Fruit fly (Drosophila melanogaster) whole organism, embryonic: ENCODE data around the gene CG5225.
A peak's percentile ranks its signal among the peaks of the same experiment; 100 is the strongest.

Experiments
- Atf6 ChIP-seq: fragments of 200-800 bp; sonication (Bioruptor generic); IDR thresholded peaks from 2 replicates; pipeline ENCODE4 v1.3.6; 2022; ENCODE audit warnings: missing biosample characterization, missing genetic modification characterization
- Bgb ChIP-seq: fragments of 200-800 bp; sonication (Bioruptor generic); IDR thresholded peaks from 2 replicates; pipeline ENCODE4 v1.3.6; 2022; ENCODE audit warnings: missing biosample characterization, missing genetic modification characterization; ENCODE audit not compliant: partially characterized antibody
- CG10209 ChIP-seq: fragments of 200-800 bp; sonication (Bioruptor generic); optimal IDR thresholded peaks from 3 replicates; lab custom pipeline; 2017; ENCODE audit warnings: missing biosample characterization, mild to moderate bottlenecking, missing genetic modification characterization, missing genetic modification reagents
- CG12299 ChIP-seq: fragments of 200-800 bp; sonication (Bioruptor generic); optimal IDR thresholded peaks from 2 replicates; lab custom pipeline; 2018; ENCODE audit warnings: missing biosample characterization, mild to moderate bottlenecking, missing genetic modification characterization
- CG1233 ChIP-seq: fragments of 200-800 bp; sonication (Bioruptor generic); optimal IDR thresholded peaks from 4 replicates; lab custom pipeline; 2018; ENCODE audit warnings: missing biosample characterization, mild to moderate bottlenecking, missing genetic modification characterization
- CG13287 ChIP-seq: fragments of 200-800 bp; sonication (Bioruptor generic); IDR thresholded peaks from 2 replicates; pipeline ENCODE4 v1.3.6; 2022; ENCODE audit warnings: missing biosample characterization, missing genetic modification characterization; ENCODE audit not compliant: partially characterized antibody
- CG15514 ChIP-seq: fragments of 200-800 bp; sonication (Bioruptor generic); optimal IDR thresholded peaks from 3 replicates; lab custom pipeline; 2017; ENCODE audit warnings: missing biosample characterization, missing genetic modification characterization, mild to moderate bottlenecking, moderate library complexity, missing genetic modification reagents
- CG17359 ChIP-seq: fragments of 200-800 bp; sonication (Bioruptor generic); optimal IDR thresholded peaks from 3 replicates; lab custom pipeline; 2018; ENCODE audit warnings: missing biosample characterization, mild to moderate bottlenecking, missing genetic modification characterization, moderate library complexity
- CG31365 ChIP-seq: fragments of 200-800 bp; sonication (Bioruptor generic); optimal IDR thresholded peaks from 2 replicates; lab custom pipeline; 2018; ENCODE audit warnings: missing biosample characterization, mild to moderate bottlenecking, missing genetic modification characterization
- CG31441 ChIP-seq: fragments of 200-800 bp; sonication (Bioruptor generic); IDR thresholded peaks from 2 replicates; pipeline ENCODE4 v1.3.6; 2022; ENCODE audit warnings: missing biosample characterization, missing genetic modification characterization
- CG3163 ChIP-seq: fragments of 200-800 bp; sonication (Bioruptor generic); optimal IDR thresholded peaks from 3 replicates; lab custom pipeline; 2016; ENCODE audit warnings: missing biosample characterization, missing genetic modification characterization
- CG3847 ChIP-seq: fragments of 200-800 bp; sonication (Bioruptor generic); IDR thresholded peaks from 2 replicates; pipeline ENCODE4 v1.3.6; 2022; ENCODE audit warnings: missing biosample characterization, missing genetic modification characterization
- CG4282 ChIP-seq: fragments of 200-800 bp; sonication (Bioruptor generic); optimal IDR thresholded peaks from 2 replicates; lab custom pipeline; 2016; ENCODE audit warnings: missing biosample characterization, missing genetic modification characterization
- CG43689 ChIP-seq: fragments of 200-800 bp; sonication (Bioruptor generic); IDR thresholded peaks from 2 replicates; pipeline ENCODE4 v1.3.6; 2022; ENCODE audit warnings: missing biosample characterization, missing genetic modification characterization
- CG4424 ChIP-seq: fragments of 200-800 bp; sonication (Bioruptor generic); optimal IDR thresholded peaks from 3 replicates; lab custom pipeline; 2016; ENCODE audit warnings: missing biosample characterization, missing genetic modification characterization
- CG4820 ChIP-seq: fragments of 200-800 bp; sonication (Bioruptor generic); optimal IDR thresholded peaks from 3 replicates; lab custom pipeline; 2016; ENCODE audit warnings: missing biosample characterization, missing genetic modification characterization
- CG6175 ChIP-seq: fragments of 200-800 bp; sonication (Bioruptor generic); IDR thresholded peaks from 3 replicates; pipeline ENCODE4 v1.3.6; 2022; ENCODE audit warnings: missing biosample characterization, missing genetic modification characterization
- CG8359 ChIP-seq: fragments of 200-800 bp; sonication (Bioruptor generic); optimal IDR thresholded peaks from 2 replicates; lab custom pipeline; 2017; ENCODE audit warnings: missing biosample characterization, mild to moderate bottlenecking, missing genetic modification characterization, borderline replicate concordance
- Dbx ChIP-seq: fragments of 200-800 bp; sonication (Bioruptor generic); IDR thresholded peaks from 3 replicates; pipeline ENCODE4 v1.3.6; 2022; ENCODE audit warnings: missing biosample characterization, missing genetic modification characterization
- Dp ChIP-seq: fragments of 200-800 bp; sonication (Bioruptor generic); optimal IDR thresholded peaks from 2 replicates; lab custom pipeline; 2018; ENCODE audit warnings: missing biosample characterization, mild to moderate bottlenecking, missing genetic modification characterization, moderate library complexity
- Fer3 ChIP-seq: fragments of 200-800 bp; sonication (Bioruptor generic); optimal IDR thresholded peaks from 2 replicates; lab custom pipeline; 2018; ENCODE audit warnings: missing biosample characterization, mild to moderate bottlenecking, missing genetic modification characterization, moderate library complexity
- GATAe ChIP-seq: fragments of 200-800 bp; sonication (Bioruptor generic); conservative IDR thresholded peaks from 2 replicates; pipeline ENCODE4 v1.3.6; 2022; ENCODE audit warnings: missing biosample characterization, missing genetic modification characterization
- Hmr ChIP-seq: fragments of 200-800 bp; sonication (Bioruptor generic); optimal IDR thresholded peaks from 3 replicates; lab custom pipeline; 2017; ENCODE audit warnings: mild to moderate bottlenecking, missing biosample characterization, missing genetic modification reagents, missing genetic modification characterization
- MESR4 ChIP-seq: fragments of 200-800 bp; sonication (Bioruptor generic); optimal IDR thresholded peaks from 2 replicates; lab custom pipeline; 2018; ENCODE audit warnings: missing biosample characterization, mild to moderate bottlenecking, missing genetic modification characterization, moderate library complexity
- Med ChIP-seq: fragments of 200-800 bp; sonication (Bioruptor generic); peaks from one replicate; lab custom pipeline; 2016; ENCODE audit warnings: missing biosample characterization, missing genetic modification characterization, mild to moderate bottlenecking, inconsistent platforms, moderate library complexity
- Taf1 ChIP-seq: fragments of 200-800 bp; sonication (Bioruptor generic); IDR thresholded peaks from 2 replicates; pipeline ENCODE4 v1.3.6; 2022; ENCODE audit warnings: missing biosample characterization, missing genetic modification characterization
- Trl ChIP-seq, 3 experiments: fragments of >200 bp in 2 of 3; fragments of 200-800 bp in 1 of 3; sonication (Bioruptor generic) in 1 of 3; optimal IDR thresholded peaks; 2 replicates in 1 of 3; 3 replicates in 2 of 3; lab custom pipeline; 2016 to 2017; ENCODE audit warnings: missing biosample characterization in 1 of 3, missing genetic modification characterization in 1 of 3
- amos ChIP-seq: fragments of 200-800 bp; sonication (Bioruptor generic); IDR thresholded peaks from 2 replicates; pipeline ENCODE4 v1.3.6; 2022; ENCODE audit warnings: missing biosample characterization, missing genetic modification characterization; ENCODE audit not compliant: partially characterized antibody
- ase ChIP-seq: fragments of 200-800 bp; sonication (Bioruptor generic); IDR thresholded peaks from 3 replicates; pipeline ENCODE4 v1.3.6; 2022; ENCODE audit warnings: missing biosample characterization, missing genetic modification characterization
- bcd ChIP-seq: fragments of 200-800 bp; sonication (Bioruptor generic); optimal IDR thresholded peaks from 2 replicates; lab custom pipeline; 2017; ENCODE audit warnings: missing biosample characterization, mild to moderate bottlenecking, missing genetic modification characterization
- br ChIP-seq: fragments of >200 bp; optimal IDR thresholded peaks from 2 replicates; lab custom pipeline; 2017
- caup ChIP-seq: fragments of 200-800 bp; sonication (Bioruptor generic); optimal IDR thresholded peaks from 3 replicates; lab custom pipeline; 2017; ENCODE audit warnings: missing biosample characterization, mild to moderate bottlenecking, missing genetic modification characterization, moderate library complexity; ENCODE audit not compliant: severe bottlenecking
- chm ChIP-seq: fragments of 200-800 bp; sonication (Bioruptor generic); IDR thresholded peaks from 2 replicates; pipeline ENCODE4 v1.3.6; 2022; ENCODE audit warnings: missing biosample characterization, missing genetic modification characterization
- corto ChIP-seq: fragments of 200-800 bp; sonication (Bioruptor generic); optimal IDR thresholded peaks from 2 replicates; lab custom pipeline; 2016; ENCODE audit warnings: missing biosample characterization, mild to moderate bottlenecking, missing genetic modification characterization, moderate library complexity
- gsb-n ChIP-seq: fragments of 200-800 bp; sonication (Bioruptor generic); optimal IDR thresholded peaks from 3 replicates; lab custom pipeline; 2018; ENCODE audit warnings: missing biosample characterization, mild to moderate bottlenecking, missing genetic modification characterization
- jumu ChIP-seq: fragments of 200-800 bp; sonication (Bioruptor generic); optimal IDR thresholded peaks from 3 replicates; lab custom pipeline; 2016; ENCODE audit warnings: missing biosample characterization, missing genetic modification characterization
- kni ChIP-seq: fragments of 200-800 bp; sonication (Bioruptor generic); optimal IDR thresholded peaks from 3 replicates; lab custom pipeline; 2017; ENCODE audit warnings: mild to moderate bottlenecking, missing biosample characterization, missing genetic modification reagents, missing genetic modification characterization
- knrl ChIP-seq: fragments of 200-800 bp; sonication (Bioruptor generic); IDR thresholded peaks from 3 replicates; pipeline ENCODE4 v1.3.6; 2022; ENCODE audit warnings: missing biosample characterization, missing genetic modification characterization; ENCODE audit not compliant: partially characterized antibody
- maf-S ChIP-seq: fragments of 200-800 bp; sonication (Bioruptor generic); optimal IDR thresholded peaks from 2 replicates; lab custom pipeline; 2016; ENCODE audit warnings: missing biosample characterization, missing genetic modification characterization
- pb ChIP-seq: fragments of 200-800 bp; sonication (Bioruptor generic); optimal IDR thresholded peaks from 3 replicates; lab custom pipeline; 2016; ENCODE audit warnings: missing biosample characterization, missing genetic modification characterization
- pho ChIP-seq: fragments of 200-800 bp; sonication (Bioruptor generic); optimal IDR thresholded peaks from 2 replicates; lab custom pipeline; 2016; ENCODE audit warnings: missing biosample characterization, missing genetic modification characterization
- prd ChIP-seq, 3 experiments: fragments of >200 bp in 2 of 3; fragments of 200-800 bp in 1 of 3; sonication (Bioruptor generic) in 1 of 3; optimal IDR thresholded peaks in 2 of 3; IDR thresholded peaks in 1 of 3; 2 replicates in 2 of 3; 3 replicates in 1 of 3; pipeline versions ENCODE4 v1.3.6 to Lab custom; 2017 to 2022; ENCODE audit warnings: missing biosample characterization in 1 of 3, missing genetic modification characterization in 1 of 3
- pum ChIP-seq: fragments of 200-800 bp; sonication (Bioruptor generic); optimal IDR thresholded peaks from 2 replicates; lab custom pipeline; 2016; ENCODE audit warnings: missing biosample characterization, missing genetic modification characterization
- ranshi ChIP-seq: fragments of 200-800 bp; sonication (Bioruptor generic); IDR thresholded peaks from 2 replicates; pipeline ENCODE4 v1.3.6; 2022; ENCODE audit warnings: missing biosample characterization, missing genetic modification characterization
- scrt ChIP-seq: fragments of 200-800 bp; sonication (Bioruptor generic); optimal IDR thresholded peaks from 2 replicates; lab custom pipeline; 2018; ENCODE audit warnings: missing biosample characterization, mild to moderate bottlenecking, missing genetic modification characterization, moderate library complexity
- seq ChIP-seq: fragments of 200-800 bp; sonication (Bioruptor generic); IDR thresholded peaks from 2 replicates; pipeline ENCODE4 v1.3.6; 2022; ENCODE audit warnings: missing biosample characterization, missing genetic modification characterization
- shn ChIP-seq: fragments of 200-800 bp; sonication (Bioruptor generic); optimal IDR thresholded peaks from 3 replicates; lab custom pipeline; 2016; ENCODE audit warnings: missing biosample characterization, missing genetic modification characterization
- zfh1 ChIP-seq: fragments of 200-800 bp; sonication (Bioruptor generic); IDR thresholded peaks from 3 replicates; pipeline ENCODE4 v1.3.6; 2022; ENCODE audit warnings: missing biosample characterization, missing genetic modification characterization

Gene CG5225

DNA sequence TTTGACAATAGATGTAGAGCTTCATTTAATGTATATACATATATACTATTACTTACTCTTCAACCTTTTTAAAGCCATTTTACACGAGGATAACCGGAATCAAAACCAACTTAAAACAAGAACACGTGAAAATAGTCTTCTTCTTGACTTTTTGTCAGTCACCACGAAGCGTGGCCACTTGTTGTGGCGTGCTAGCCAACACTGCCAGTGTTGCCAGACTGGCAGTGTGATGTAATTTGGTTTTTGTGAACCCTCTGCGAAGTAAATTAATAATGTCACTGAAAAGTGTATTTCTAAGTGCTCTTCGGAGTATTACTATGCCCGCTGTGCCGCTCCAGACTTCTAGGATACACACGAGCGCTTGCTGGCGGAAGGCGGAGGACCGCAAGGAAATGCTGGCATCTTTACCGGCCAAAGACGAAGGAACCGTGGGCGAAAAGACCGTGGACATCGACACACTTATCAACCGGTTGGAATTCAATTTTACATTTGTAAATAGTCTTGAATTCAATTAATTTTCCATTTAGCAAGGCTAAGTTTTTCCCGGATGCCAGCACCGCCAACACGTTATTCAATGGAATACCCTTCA, 44.1 kb downstream of the CG5225 start, which contains the start of the genes Ns1 and mRpS11 (continued):
- TF ChIP-seq prd (optimal IDR thresholded peaks at IDR 0.05; lab: Kevin White, UChicago): no peak
- peak; percentile 43; the same call in 1 of the 3 replicates for TF ChIP-seq prd (GFP tag; IDR thresholded peaks at IDR 0.05; lab: Robert Waterston, UW)
- peak; percentile 57; the same call in 1 of the 2 replicates for TF ChIP-seq CG13287 (GFP tag; lab: Robert Waterston, UW)
- TF ChIP-seq Atf6 (GFP tag; lab: Robert Waterston, UW): 0 out of 2 replicates have a peak, but pooled peaks have one; percentile 7
- peak; percentile 61; the same call in 2 of the 3 replicates for TF ChIP-seq Dbx (GFP tag; lab: Robert Waterston, UW)
- TF ChIP-seq bcd (GFP tag; lab: Kevin White, UChicago): peak; percentile 14
- peak; percentile 39 for TF ChIP-seq Hmr
- TF ChIP-seq seq: 0 out of 2 replicates have a peak, but pooled peaks have one; percentile 15
- peak; percentile 19 for TF ChIP-seq Fer3 (tag; lab: Kevin White, UChicago)
- no peak for TF ChIP-seq CG10209 (GFP tag; lab: Kevin White, UChicago)
- TF ChIP-seq br (lab: Kevin White, UChicago): no peak
- TF ChIP-seq maf-S (GFP tag; lab: Kevin White, UChicago): no peak
- no peak for TF ChIP-seq Trl (optimal IDR thresholded peaks at IDR 0.05; lab: Kevin White, UChicago)
- TF ChIP-seq Trl (GFP tag; optimal IDR thresholded peaks at IDR 0.05; lab: Kevin White, UChicago): peak; percentile 39
- TF ChIP-seq CG17359 (tag; lab: Kevin White, UChicago): peak; percentile 2
- no peak for TF ChIP-seq CG43689
- peak; percentile 30; the same call in 1 of the 3 replicates for TF ChIP-seq knrl
- peak; percentile 37 for TF ChIP-seq CG4424 (GFP tag; lab: Kevin White, UChicago)
- no peak for TF ChIP-seq GATAe (GFP tag; lab: Robert Waterston, UW)
- TF ChIP-seq ranshi (GFP tag; lab: Robert Waterston, UW): peak; percentile 45; the same call in 1 of the 2 replicates
- TF ChIP-seq gsb-n (tag; lab: Kevin White, UChicago): peak; percentile 30
- peak; percentile 23 for TF ChIP-seq CG12299 (tag; lab: Kevin White, UChicago)
- peak; percentile 24 for TF ChIP-seq pho
- TF ChIP-seq Med: peak; percentile 94
- peak; percentile 54 for TF ChIP-seq caup (GFP tag; lab: Kevin White, UChicago)
- peak; percentile 0 for TF ChIP-seq CG4820 (GFP tag; lab: Kevin White, UChicago)
- peak; percentile 36; the same call in 1 of the 2 replicates for TF ChIP-seq amos (GFP tag; lab: Robert Waterston, UW)
- TF ChIP-seq CG3163: peak; percentile 15
- peak; percentile 30 for TF ChIP-seq shn (GFP tag; lab: Kevin White, UChicago)
- no peak for TF ChIP-seq CG6175 (GFP tag; lab: Robert Waterston, UW)
- TF ChIP-seq ase: no peak
- no peak for TF ChIP-seq Taf1 (GFP tag; lab: Robert Waterston, UW)
- TF ChIP-seq Dp (GFP tag; lab: Kevin White, UChicago): peak; percentile 34
- peak; percentile 95 for TF ChIP-seq scrt (GFP tag; lab: Kevin White, UChicago)
- TF ChIP-seq pb (GFP tag; lab: Kevin White, UChicago): peak; percentile 2
- TF ChIP-seq chm: peak; percentile 50; the same call in 1 of the 2 replicates
- TF ChIP-seq CG31365: no peak
- TF ChIP-seq MESR4 (GFP tag; lab: Kevin White, UChicago): peak; percentile 96
- no peak for TF ChIP-seq CG31441 (GFP tag; lab: Robert Waterston, UW)
- peak; percentile 38 for TF ChIP-seq CG4282 (GFP tag; lab: Kevin White, UChicago)
- TF ChIP-seq corto (GFP tag; lab: Kevin White, UChicago): no peak
- no peak for TF ChIP-seq CG8359 (GFP tag; lab: Kevin White, UChicago)
- TF ChIP-seq CG15514 (GFP tag; lab: Kevin White, UChicago): peak; percentile 79
- no peak for TF ChIP-seq kni (GFP tag; lab: Kevin White, UChicago)
- TF ChIP-seq Bgb (GFP tag; lab: Robert Waterston, UW): peak; percentile 43; the same call in 1 of the 2 replicates
- TF ChIP-seq jumu (GFP tag; lab: Kevin White, UChicago): peak; percentile 60
- TF ChIP-seq pum (GFP tag; lab: Kevin White, UChicago): peak; percentile 23
- TF ChIP-seq CG1233 (GFP tag; lab: Kevin White, UChicago): peak; percentile 22
- 0 out of 3 replicates have a peak, but pooled peaks have one; percentile 22 for TF ChIP-seq zfh1
- peak; percentile 63 for TF ChIP-seq CG3847
